Worm (Caenorhabditis elegans) whole organism, L4 larva: ENCODE measurements around the gene C26E1.1.

Experiments used
- F26F4.8 ChIP-seq: fragments of 200-800 bp; sonication (Bioruptor generic); conservative IDR thresholded peaks from 2 replicates; pipeline ENCODE4 v1.3.6; 2022; ENCODE audit warnings: missing genetic modification characterization, missing compliant biosample characterization
- F37D6.2 ChIP-seq: sonication (generic microtip); optimal IDR thresholded peaks from 2 replicates; lab custom pipeline; 2016; ENCODE audit warnings: mild to moderate bottlenecking, missing genetic modification characterization, missing compliant biosample characterization
- T20F7.1 ChIP-seq: fragments of 200-800 bp; sonication (Bioruptor generic); optimal IDR thresholded peaks from 2 replicates; lab custom pipeline; 2018; ENCODE audit warnings: mild to moderate bottlenecking, missing genetic modification characterization, missing compliant biosample characterization
- T26A8.4 ChIP-seq: fragments of 200-800 bp; sonication (Bioruptor generic); IDR thresholded peaks from 2 replicates; pipeline ENCODE4 v1.3.6; 2022; ENCODE audit warnings: missing genetic modification characterization, missing compliant biosample characterization
- Y105C5A.15 ChIP-seq: fragments of 200-800 bp; sonication (Bioruptor generic); IDR thresholded peaks from 2 replicates; pipeline ENCODE4 v1.3.6; 2022; ENCODE audit warnings: missing genetic modification characterization, missing compliant biosample characterization
- Y48G9A.11 ChIP-seq: fragments of 200-800 bp; sonication (Bioruptor generic); IDR thresholded peaks from 2 replicates; pipeline ENCODE4 v1.3.6; 2022; ENCODE audit warnings: missing genetic modification reagents, missing genetic modification characterization, missing compliant biosample characterization
- ZK337.2 ChIP-seq: fragments of 200-800 bp; sonication (Bioruptor generic); IDR thresholded peaks from 2 replicates; pipeline ENCODE4 v1.3.6; 2022; ENCODE audit warnings: missing genetic modification reagents, missing genetic modification characterization, missing compliant biosample characterization
- aha-1 ChIP-seq: fragments of 150-350 bp; peaks from one replicate; lab custom pipeline; 2014; ENCODE audit warnings: missing biosample characterization, missing genetic modification characterization
- daf-16 ChIP-seq, 3 experiments: sonication (generic microtip); optimal IDR thresholded peaks; 2 replicates each; lab custom pipeline; 2016 to 2017; ENCODE audit warnings: missing genetic modification characterization in 3 of 3, missing genetic modification reagents in 3 of 3, mild to moderate bottlenecking in 2 of 3, missing compliant biosample characterization in 2 of 3, missing biosample characterization in 1 of 3, moderate library complexity in 1 of 3
- dmd-6 ChIP-seq: fragments of 200-800 bp; sonication (Bioruptor generic); IDR thresholded peaks from 2 replicates; pipeline ENCODE4 v1.3.6; 2022; ENCODE audit warnings: missing genetic modification reagents, missing genetic modification characterization, missing compliant biosample characterization
- dmd-8 ChIP-seq: fragments of 200-800 bp; sonication (Bioruptor generic); IDR thresholded peaks from 2 replicates; pipeline ENCODE4 v1.3.6; 2022; ENCODE audit warnings: missing genetic modification characterization, missing compliant biosample characterization
- dmd-9 ChIP-seq: fragments of 200-800 bp; sonication (Bioruptor generic); IDR thresholded peaks from 2 replicates; pipeline ENCODE4 v1.3.6; 2022; ENCODE audit warnings: missing genetic modification reagents, missing genetic modification characterization, missing compliant biosample characterization
- dpl-1 ChIP-seq: fragments of 150-350 bp; optimal IDR thresholded peaks from 2 replicates; lab custom pipeline; 2014; ENCODE audit warnings: missing biosample characterization, missing genetic modification reagents, missing genetic modification characterization
- duxl-1 ChIP-seq: sonication (generic microtip); optimal IDR thresholded peaks from 2 replicates; lab custom pipeline; 2016; ENCODE audit warnings: mild to moderate bottlenecking, missing genetic modification characterization, moderate library complexity, missing compliant biosample characterization; ENCODE audit not compliant: poor library complexity
- dve-1 ChIP-seq: sonication (generic microtip); optimal IDR thresholded peaks from 2 replicates; lab custom pipeline; 2017; ENCODE audit warnings: antibody characterized with exemption, mild to moderate bottlenecking, missing genetic modification characterization, missing compliant biosample characterization; ENCODE audit not compliant: insufficient read depth
- fos-1 ChIP-seq: fragments of 150-350 bp; optimal IDR thresholded peaks from 2 replicates; lab custom pipeline; 2014; ENCODE audit warnings: missing biosample characterization, missing genetic modification characterization
- hif-1 ChIP-seq, 2 experiments: sonication (generic microtip); optimal IDR thresholded peaks; 2 replicates each; lab custom pipeline; 2016 to 2017; ENCODE audit warnings: missing compliant biosample characterization in 2 of 2, missing genetic modification characterization in 2 of 2, missing genetic modification reagents in 2 of 2, missing genotype in 2 of 2, mild to moderate bottlenecking in 1 of 2
- hlh-11 ChIP-seq: fragments of 200-800 bp; sonication (Bioruptor generic); optimal IDR thresholded peaks from 2 replicates; lab custom pipeline; 2018; ENCODE audit warnings: mild to moderate bottlenecking, missing genetic modification characterization, missing compliant biosample characterization
- hlh-30 ChIP-seq: sonication (generic microtip); optimal IDR thresholded peaks from 2 replicates; lab custom pipeline; 2017; ENCODE audit warnings: antibody characterized with exemption, mild to moderate bottlenecking, missing genetic modification characterization, missing compliant biosample characterization; ENCODE audit not compliant: insufficient read depth
- hmg-1.1 ChIP-seq: fragments of 200-800 bp; sonication (Bioruptor generic); IDR thresholded peaks from 2 replicates; pipeline ENCODE4 v1.3.6; 2022; ENCODE audit warnings: missing genetic modification reagents, missing genetic modification characterization, missing compliant biosample characterization
- lin-15B ChIP-seq: fragments of 150-350 bp; sonication (generic microtip); optimal IDR thresholded peaks from 3 replicates; lab custom pipeline; 2014; ENCODE audit warnings: missing biosample characterization, missing genetic modification characterization
- lin-38 ChIP-seq: fragments of 200-800 bp; sonication (Bioruptor generic); IDR thresholded peaks from 2 replicates; pipeline ENCODE4 v1.3.6; 2022; ENCODE audit warnings: missing genetic modification reagents, missing genetic modification characterization, missing compliant biosample characterization
- lin-39 ChIP-seq: fragments of 150-350 bp; optimal IDR thresholded peaks from 2 replicates; lab custom pipeline; 2014; ENCODE audit warnings: missing biosample characterization, missing genetic modification reagents, missing genetic modification characterization
- lsy-2 ChIP-seq, 2 experiments: fragments of 150-350 bp in 1 of 2; sonication (generic microtip) in 1 of 2; optimal IDR thresholded peaks; 2 replicates each; lab custom pipeline; 2014 to 2017; ENCODE audit warnings: missing biosample characterization in 2 of 2, missing genetic modification characterization in 2 of 2
- madf-5 ChIP-seq, 2 experiments: fragments of 200-800 bp; sonication (Bioruptor generic); IDR thresholded peaks; 2 replicates each; pipeline ENCODE4 v1.3.6; 2022; ENCODE audit warnings: missing compliant biosample characterization in 2 of 2, missing genetic modification characterization in 2 of 2
- mdt-29 ChIP-seq: fragments of 200-800 bp; sonication (Bioruptor generic); IDR thresholded peaks from 2 replicates; pipeline ENCODE4 v1.3.6; 2022; ENCODE audit warnings: missing genetic modification reagents, missing genetic modification characterization, missing compliant biosample characterization
- mep-1 ChIP-seq: fragments of 150-350 bp; sonication (generic microtip); optimal IDR thresholded peaks from 3 replicates; lab custom pipeline; 2014; ENCODE audit warnings: missing biosample characterization, missing genetic modification characterization
- mes-2 ChIP-seq: sonication (generic microtip); optimal IDR thresholded peaks from 2 replicates; lab custom pipeline; 2016; ENCODE audit warnings: missing genotype, mild to moderate bottlenecking, missing genetic modification characterization, missing compliant biosample characterization; ENCODE audit not compliant: poor library complexity, severe bottlenecking
- nhr-102 ChIP-seq: sonication (generic microtip); optimal IDR thresholded peaks from 2 replicates; lab custom pipeline; 2016; ENCODE audit warnings: mild to moderate bottlenecking, missing genetic modification characterization, moderate library complexity, missing compliant biosample characterization
- nhr-111 ChIP-seq: fragments of 200-800 bp; sonication (Bioruptor generic); optimal IDR thresholded peaks from 2 replicates; lab custom pipeline; 2018; ENCODE audit warnings: mild to moderate bottlenecking, missing genetic modification characterization, missing compliant biosample characterization
- nhr-25 ChIP-seq: sonication (generic microtip); optimal IDR thresholded peaks from 2 replicates; lab custom pipeline; 2017; ENCODE audit warnings: missing genetic modification characterization, mild to moderate bottlenecking, missing compliant biosample characterization, antibody characterized with exemption, moderate library complexity, borderline replicate concordance; ENCODE audit not compliant: insufficient read depth
- nhr-28 ChIP-seq: fragments of 150-350 bp; optimal IDR thresholded peaks from 2 replicates; lab custom pipeline; 2014; ENCODE audit warnings: missing biosample characterization, missing genetic modification characterization
- nhr-48 ChIP-seq: sonication (generic microtip); optimal IDR thresholded peaks from 2 replicates; lab custom pipeline; 2016; ENCODE audit warnings: mild to moderate bottlenecking, missing genetic modification characterization, missing compliant biosample characterization
- nhr-6 ChIP-seq: fragments of 150-350 bp; optimal IDR thresholded peaks from 2 replicates; lab custom pipeline; 2014; ENCODE audit warnings: missing biosample characterization, missing genetic modification characterization
- pha-4 ChIP-seq, 2 experiments: fragments of 150-350 bp in 1 of 2; fragments of 200-800 bp in 1 of 2; sonication (Bioruptor generic) in 1 of 2; IDR thresholded peaks in 1 of 2; optimal IDR thresholded peaks in 1 of 2; 2 replicates each; pipeline versions ENCODE4 v1.3.6 to Lab custom; 2014 to 2022; ENCODE audit warnings: missing genetic modification characterization in 2 of 2, missing genetic modification reagents in 2 of 2, missing biosample characterization in 1 of 2, missing compliant biosample characterization in 1 of 2
- php-3 ChIP-seq: fragments of 200-800 bp; sonication (Bioruptor generic); IDR thresholded peaks from 2 replicates; pipeline ENCODE4 v1.3.6; 2022; ENCODE audit warnings: missing genetic modification reagents, missing genetic modification characterization, missing compliant biosample characterization
- rbr-2 ChIP-seq: sonication (generic microtip); optimal IDR thresholded peaks from 2 replicates; lab custom pipeline; 2016; ENCODE audit warnings: missing genotype, missing genetic modification characterization, missing compliant biosample characterization
- spr-1 ChIP-seq: sonication (generic microtip); optimal IDR thresholded peaks from 2 replicates; lab custom pipeline; 2016; ENCODE audit warnings: mild to moderate bottlenecking, missing genetic modification characterization, missing compliant biosample characterization
- unc-130 ChIP-seq: sonication (generic microtip); optimal IDR thresholded peaks from 2 replicates; lab custom pipeline; 2016; ENCODE audit warnings: missing genetic modification reagents, missing genetic modification characterization, missing compliant biosample characterization
- unc-39 ChIP-seq: sonication (generic microtip); optimal IDR thresholded peaks from 2 replicates; lab custom pipeline; 2017; ENCODE audit warnings: missing biosample characterization, missing genetic modification characterization
- unc-62 ChIP-seq, 3 experiments: fragments of 150-350 bp in 1 of 3; sonication (generic microtip); optimal IDR thresholded peaks in 2 of 3; peaks in 1 of 3; 1 replicate in 1 of 3; 2 replicates in 2 of 3; lab custom pipeline; 2014 to 2017; ENCODE audit warnings: missing biosample characterization in 3 of 3, missing genetic modification characterization in 3 of 3, missing genetic modification reagents in 3 of 3, missing genotype in 1 of 3
- zag-1 ChIP-seq: fragments of 150-350 bp; optimal IDR thresholded peaks from 2 replicates; lab custom pipeline; 2014; ENCODE audit warnings: missing biosample characterization, missing genetic modification characterization
- zfp-2 ChIP-seq: sonication (generic microtip); optimal IDR thresholded peaks from 2 replicates; lab custom pipeline; 2016; ENCODE audit warnings: mild to moderate bottlenecking, missing genetic modification characterization, missing compliant biosample characterization
- zip-2 ChIP-seq: fragments of 150-350 bp; optimal IDR thresholded peaks from 2 replicates; lab custom pipeline; 2014; ENCODE audit warnings: missing biosample characterization, missing genetic modification characterization
- ztf-7 ChIP-seq: fragments of 150-350 bp; optimal IDR thresholded peaks from 2 replicates; lab custom pipeline; 2014; ENCODE audit warnings: missing biosample characterization, missing genetic modification characterization

C26E1.1 gene

ce11 chrV:13313045-13313623 is 15.8 kb downstream of the C26E1.1 start, which contains the start of gene C50B6.3:
C50B6.3 (plus strand) TSS chrV:13313573.
- peak; percentile 80 for TF ChIP-seq dve-1 (tag; lab: Kevin White, UChicago)
- no peak for TF ChIP-seq madf-5 (GFP tag; IDR thresholded peaks at IDR 0.05; lab: Robert Waterston, UW)
- TF ChIP-seq nhr-6 (tag; lab: Kevin White, UChicago): peak; percentile 97
- TF ChIP-seq lsy-2 (tag; optimal IDR thresholded peaks at IDR 0.05; lab: Kevin White, UChicago): peak in 1 of 2 experiments; percentile 93
- TF ChIP-seq rbr-2 (tag; lab: Kevin White, UChicago): peak; percentile 66
- no peak for TF ChIP-seq nhr-111 (GFP tag; lab: Kevin White, UChicago)
- TF ChIP-seq unc-62 (GFP tag; optimal IDR thresholded peaks at IDR 0.05 in 1 of 2; lab: Kevin White, UChicago): peak in 1 of 2 experiments; percentile 90
- no peak for TF ChIP-seq unc-62 (tag; optimal IDR thresholded peaks at IDR 0.05; lab: Kevin White, UChicago)
- peak; percentile 83 for TF ChIP-seq dpl-1 (GFP tag; lab: Kevin White, UChicago)
- peak; percentile 62 for TF ChIP-seq dmd-6
- TF ChIP-seq spr-1: no peak
- TF ChIP-seq nhr-28: peak; percentile 20
- no peak for TF ChIP-seq F26F4.8 (GFP tag; lab: Robert Waterston, UW)
- TF ChIP-seq mes-2 (tag; lab: Kevin White, UChicago): peak; percentile 99
- peak in 1 of 2 experiments; percentile 13 for TF ChIP-seq daf-16 (GFP tag; optimal IDR thresholded peaks at IDR 0.05; lab: Kevin White, UChicago)
- peak; percentile 28 for TF ChIP-seq daf-16 (tag; optimal IDR thresholded peaks at IDR 0.05; lab: Kevin White, UChicago)
- TF ChIP-seq pha-4 (GFP tag; IDR thresholded peaks at IDR 0.05; lab: Robert Waterston, UW): no peak
- TF ChIP-seq pha-4 (tag; optimal IDR thresholded peaks at IDR 0.05; lab: Kevin White, UChicago): no peak
- no peak for TF ChIP-seq unc-39
- peak; percentile 67 for TF ChIP-seq mep-1 (tag; lab: Kevin White, UChicago)
- no peak for TF ChIP-seq ztf-7
- peak; percentile 41 for TF ChIP-seq hlh-11
- peak; percentile 26 for TF ChIP-seq nhr-48 (tag; lab: Kevin White, UChicago)
- TF ChIP-seq dmd-8 (GFP tag; lab: Robert Waterston, UW): no peak
- TF ChIP-seq duxl-1 (tag; lab: Kevin White, UChicago): peak; percentile 83
- TF ChIP-seq zfp-2 (tag; lab: Kevin White, UChicago): no peak
- peak; percentile 10 for TF ChIP-seq lin-39 (tag; lab: Kevin White, UChicago)
- no peak for TF ChIP-seq zag-1 (tag; lab: Kevin White, UChicago)
- TF ChIP-seq hif-1 (tag; optimal IDR thresholded peaks at IDR 0.05; lab: Kevin White, UChicago): peak in 1 of 2 experiments; percentile 83
- TF ChIP-seq php-3: no peak
- TF ChIP-seq T20F7.1 (GFP tag; lab: Kevin White, UChicago): peak; percentile 99
- TF ChIP-seq fos-1 (tag; lab: Kevin White, UChicago): no peak
- peak; percentile 71 for TF ChIP-seq lin-38 (GFP tag; lab: Robert Waterston, UW)
- TF ChIP-seq F37D6.2 (tag; lab: Kevin White, UChicago): peak; percentile 18
- peak; percentile 96 for TF ChIP-seq Y48G9A.11
- peak; percentile 9 for TF ChIP-seq nhr-102 (tag; lab: Kevin White, UChicago)
- TF ChIP-seq mdt-29: no peak
- peak; percentile 1 for TF ChIP-seq zip-2 (tag; lab: Kevin White, UChicago)
- no peak for TF ChIP-seq Y105C5A.15 (GFP tag; lab: Robert Waterston, UW)
- TF ChIP-seq lin-15B: peak; percentile 56
- TF ChIP-seq T26A8.4 (GFP tag; lab: Robert Waterston, UW): 0 out of 2 replicates have a peak, but pooled peaks have one; percentile 44
- peak; percentile 73 for TF ChIP-seq aha-1 (tag; lab: Kevin White, UChicago)
- TF ChIP-seq ZK337.2 (GFP tag; lab: Robert Waterston, UW): peak; percentile 82
- peak; percentile 65 for TF ChIP-seq hlh-30 (tag; lab: Kevin White, UChicago)
- TF ChIP-seq nhr-25 (tag; lab: Kevin White, UChicago): peak; percentile 5
- peak; percentile 67; the same call in 1 of the 2 replicates for TF ChIP-seq dmd-9 (GFP tag; lab: Robert Waterston, UW)
- TF ChIP-seq hmg-1.1 (GFP tag; lab: Robert Waterston, UW): peak; percentile 36; the same call in 1 of the 2 replicates
- TF ChIP-seq unc-130 (GFP tag; lab: Kevin White, UChicago): peak; percentile 71
- TF ChIP-seq, all 104 proteins: peak for 31
